Fruit fly (Drosophila melanogaster) whole organism, pupa: ENCODE results near the gene Noa36.

ENCODE experiments used
- CG10348 ChIP-seq: fragments of 200-800 bp; sonication (Bioruptor generic); IDR thresholded peaks from 2 replicates; pipeline ENCODE4 v1.3.6; 2022; ENCODE audit warnings: missing biosample characterization, missing genetic modification characterization
- CG12605 ChIP-seq: fragments of 200-800 bp; sonication (Bioruptor generic); IDR thresholded peaks from 2 replicates; pipeline ENCODE4 v1.3.6; 2022; ENCODE audit warnings: missing biosample characterization, missing genetic modification characterization
- CG13204 ChIP-seq: fragments of 200-800 bp; sonication (Bioruptor generic); optimal IDR thresholded peaks from 2 replicates; lab custom pipeline; 2018; ENCODE audit warnings: missing biosample characterization, mild to moderate bottlenecking, missing genetic modification characterization, moderate library complexity
- CG14655 ChIP-seq: fragments of 200-800 bp; sonication (Bioruptor generic); optimal IDR thresholded peaks from 3 replicates; lab custom pipeline; 2017; ENCODE audit warnings: mild to moderate bottlenecking, missing biosample characterization, missing genetic modification reagents, missing genetic modification characterization
- CG15710 ChIP-seq: fragments of 200-800 bp; sonication (Bioruptor generic); optimal IDR thresholded peaks from 2 replicates; lab custom pipeline; 2018; ENCODE audit warnings: missing biosample characterization, mild to moderate bottlenecking, missing genetic modification characterization, moderate library complexity
- CG17806 ChIP-seq: fragments of 200-800 bp; sonication (Bioruptor generic); optimal IDR thresholded peaks from 2 replicates; lab custom pipeline; 2018; ENCODE audit warnings: missing biosample characterization, mild to moderate bottlenecking, missing genetic modification characterization, moderate library complexity
- CG32121 ChIP-seq: fragments of 200-800 bp; sonication (Bioruptor generic); IDR thresholded peaks from 2 replicates; pipeline ENCODE4 v1.3.6; 2022; ENCODE audit warnings: missing biosample characterization, missing genetic modification characterization
- CG34367 ChIP-seq: fragments of 200-800 bp; sonication (Bioruptor generic); optimal IDR thresholded peaks from 2 replicates; lab custom pipeline; 2018; ENCODE audit warnings: missing biosample characterization, mild to moderate bottlenecking, missing genetic modification characterization
- CG4496 ChIP-seq: fragments of 200-800 bp; sonication (Bioruptor generic); IDR thresholded peaks from 3 replicates; pipeline ENCODE4 v1.3.6; 2022; ENCODE audit warnings: missing biosample characterization, missing genetic modification characterization
- CG8159 ChIP-seq: fragments of 200-800 bp; sonication (Bioruptor generic); optimal IDR thresholded peaks from 3 replicates; lab custom pipeline; 2018; ENCODE audit warnings: missing biosample characterization, mild to moderate bottlenecking, missing genetic modification characterization, moderate library complexity
- CG8301 ChIP-seq: fragments of 200-800 bp; sonication (Bioruptor generic); optimal IDR thresholded peaks from 2 replicates; lab custom pipeline; 2018; ENCODE audit warnings: missing biosample characterization, mild to moderate bottlenecking, missing genetic modification characterization
- CG9948 ChIP-seq: fragments of 200-800 bp; sonication (Bioruptor generic); optimal IDR thresholded peaks from 2 replicates; lab custom pipeline; 2018; ENCODE audit warnings: missing biosample characterization, mild to moderate bottlenecking, missing genetic modification characterization, moderate library complexity
- D1 ChIP-seq: fragments of 200-800 bp; sonication (Bioruptor generic); optimal IDR thresholded peaks from 2 replicates; lab custom pipeline; 2018; ENCODE audit warnings: missing biosample characterization, mild to moderate bottlenecking, missing genetic modification characterization, moderate library complexity
- EcR ChIP-seq: fragments of 200-800 bp; sonication (Bioruptor generic); optimal IDR thresholded peaks from 3 replicates; lab custom pipeline; 2019; ENCODE audit warnings: missing biosample characterization, missing genetic modification characterization, mild to moderate bottlenecking, moderate library complexity, missing genetic modification reagents
- Ets98B ChIP-seq: fragments of 200-800 bp; sonication (Bioruptor generic); IDR thresholded peaks from 2 replicates; pipeline ENCODE4 v1.3.6; 2022; ENCODE audit warnings: missing biosample characterization, missing genetic modification characterization
- Pif1A ChIP-seq: fragments of 200-800 bp; sonication (Bioruptor generic); optimal IDR thresholded peaks from 3 replicates; lab custom pipeline; 2016; ENCODE audit warnings: missing biosample characterization, missing genetic modification characterization
- Pif1B ChIP-seq: fragments of 200-800 bp; sonication (Bioruptor generic); optimal IDR thresholded peaks from 3 replicates; lab custom pipeline; 2016; ENCODE audit warnings: missing biosample characterization, missing genetic modification characterization
- Snoo ChIP-seq: fragments of 200-800 bp; sonication (Bioruptor generic); optimal IDR thresholded peaks from 3 replicates; lab custom pipeline; 2017; ENCODE audit warnings: missing biosample characterization, mild to moderate bottlenecking, missing genetic modification characterization, inconsistent platforms
- fd96Ca ChIP-seq: fragments of 200-800 bp; sonication (Bioruptor generic); IDR thresholded peaks from 3 replicates; pipeline ENCODE4 v1.3.6; 2022; ENCODE audit warnings: missing biosample characterization, missing genetic modification characterization
- gl ChIP-seq: fragments of 200-800 bp; sonication (Bioruptor generic); optimal IDR thresholded peaks from 2 replicates; lab custom pipeline; 2018; ENCODE audit warnings: missing biosample characterization, mild to moderate bottlenecking, missing genetic modification characterization
- rn ChIP-seq: fragments of 200-800 bp; sonication (Bioruptor generic); IDR thresholded peaks from 2 replicates; pipeline ENCODE4 v1.3.6; 2022; ENCODE audit warnings: missing biosample characterization, missing genetic modification characterization

Gene Noa36

dm6 chr3R:28597527-28597926, 1.6 kb downstream of the Noa36 start:
- TF ChIP-seq CG8301 (tag; lab: Kevin White, UChicago) (no peak), CG13204 (GFP tag; lab: Kevin White, UChicago) (no peak), CG17806 (tag; lab: Kevin White, UChicago) (no peak), gl (tag; lab: Kevin White, UChicago) (no peak), CG32121 (no peak), Snoo (no peak)
- TF ChIP-seq, all 21 proteins: peak for 0

- TF ChIP-seq CG8159 (no peak), Pif1A (GFP tag; lab: Kevin White, UChicago) (no peak), CG17806 (tag; lab: Kevin White, UChicago) (no peak), CG15710 (tag; lab: Kevin White, UChicago) (no peak), EcR (GFP tag; lab: Kevin White, UChicago) (no peak), gl (tag; lab: Kevin White, UChicago) (no peak), Snoo (no peak), fd96Ca (GFP tag; lab: Robert Waterston, UW) (no peak), rn (GFP tag; lab: Robert Waterston, UW) (no peak), CG32121 (no peak), CG12605 (GFP tag; lab: Robert Waterston, UW) (no peak), D1 (tag; lab: Kevin White, UChicago) (no peak), CG9948 (tag; lab: Kevin White, UChicago) (no peak), Pif1B (GFP tag; lab: Kevin White, UChicago) (no peak), CG8301 (tag; lab: Kevin White, UChicago) (no peak), CG10348 (GFP tag; lab: Robert Waterston, UW) (no peak), CG34367 (no peak)
These were observed 2.7 kb downstream of the Noa36 start for dm6 chr3R:28596357-28596756.

- TF ChIP-seq fd96Ca (GFP tag; lab: Robert Waterston, UW) (no peak), EcR (GFP tag; lab: Kevin White, UChicago) (no peak), CG9948 (tag; lab: Kevin White, UChicago) (no peak), D1 (tag; lab: Kevin White, UChicago) (no peak), CG8301 (tag; lab: Kevin White, UChicago) (no peak), CG15710 (tag; lab: Kevin White, UChicago) (no peak), CG17806 (tag; lab: Kevin White, UChicago) (no peak), gl (tag; lab: Kevin White, UChicago) (no peak), CG12605 (GFP tag; lab: Robert Waterston, UW) (no peak), CG14655 (GFP tag; lab: Kevin White, UChicago) (no peak)
These were observed 3.2 kb downstream of the Noa36 start for dm6 chr3R:28595855-28596254.

DNA sequence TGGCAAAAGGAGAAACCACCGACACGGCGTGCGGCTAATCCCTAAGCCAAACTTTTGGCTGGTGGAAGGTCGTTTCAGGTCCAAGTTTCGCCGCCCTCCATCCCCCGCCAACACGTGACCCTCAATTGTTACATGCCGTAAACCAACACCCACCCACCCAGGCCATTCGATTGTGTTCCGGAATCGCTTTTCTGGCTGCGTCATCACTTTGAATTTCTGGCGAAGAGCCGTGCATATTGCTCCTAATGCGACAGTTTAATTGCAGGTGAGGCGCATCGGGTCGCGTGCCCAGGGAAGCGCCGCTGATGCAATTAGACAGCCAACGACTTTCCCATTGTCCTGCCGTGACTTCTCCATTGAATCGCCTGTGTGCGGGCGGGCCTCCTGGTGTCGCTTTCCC, 4.2 kb downstream of the Noa36 start:
- no peak for TF ChIP-seq CG14655 (GFP tag; lab: Kevin White, UChicago)
- no peak for TF ChIP-seq CG15710 (tag; lab: Kevin White, UChicago)

dm6 chr3R:28590462-28590861, 8.6 kb downstream of the Noa36 start:
- TF ChIP-seq CG8159 (no peak), CG4496 (no peak), fd96Ca (GFP tag; lab: Robert Waterston, UW) (no peak), CG13204 (GFP tag; lab: Kevin White, UChicago) (no peak), CG12605 (GFP tag; lab: Robert Waterston, UW) (no peak), rn (GFP tag; lab: Robert Waterston, UW) (no peak), CG17806 (tag; lab: Kevin White, UChicago) (no peak), CG32121 (no peak)
- TF ChIP-seq, all 21 proteins: peak for 0

dm6 chr3R:28588395-28589050, 10.6 kb downstream of the Noa36 start:
- no peak for TF ChIP-seq CG34367
- TF ChIP-seq CG9948 (tag; lab: Kevin White, UChicago), result no peak
- no peak for TF ChIP-seq Pif1A (GFP tag; lab: Kevin White, UChicago)
- TF ChIP-seq CG8301 (tag; lab: Kevin White, UChicago), result no peak
- no peak for TF ChIP-seq D1 (tag; lab: Kevin White, UChicago)
- no peak for TF ChIP-seq CG14655 (GFP tag; lab: Kevin White, UChicago)
- no peak for TF ChIP-seq CG10348 (GFP tag; lab: Robert Waterston, UW)

DNA sequence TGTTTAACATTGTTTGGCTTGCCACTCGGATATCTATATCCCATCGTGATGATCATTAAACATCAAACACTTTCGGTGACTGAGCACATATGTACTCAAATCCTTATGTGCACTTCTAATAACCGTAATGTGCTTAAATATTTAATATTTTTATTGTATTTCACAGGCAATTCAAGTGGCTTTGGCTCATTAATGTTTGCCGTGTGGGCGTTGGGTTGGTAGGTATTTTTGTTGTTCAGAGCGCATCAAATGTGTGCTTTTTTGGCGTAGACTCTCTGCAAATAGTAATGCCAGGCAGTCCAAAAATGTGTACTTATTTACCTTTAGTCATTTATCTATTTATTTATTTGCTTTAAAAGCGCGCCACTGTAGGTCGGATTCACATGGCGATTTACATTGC, 12.1 kb downstream of the Noa36 start:
- TF ChIP-seq Pif1B (GFP tag; lab: Kevin White, UChicago) (no peak), CG14655 (GFP tag; lab: Kevin White, UChicago) (no peak), CG13204 (GFP tag; lab: Kevin White, UChicago) (no peak), rn (GFP tag; lab: Robert Waterston, UW) (no peak), Ets98B (GFP tag; lab: Robert Waterston, UW) (no peak), CG12605 (GFP tag; lab: Robert Waterston, UW) (no peak), CG32121 (no peak), CG8159 (no peak), D1 (tag; lab: Kevin White, UChicago) (no peak), CG9948 (tag; lab: Kevin White, UChicago) (no peak), CG17806 (tag; lab: Kevin White, UChicago) (no peak), CG15710 (tag; lab: Kevin White, UChicago) (no peak), Pif1A (GFP tag; lab: Kevin White, UChicago) (no peak), CG10348 (GFP tag; lab: Robert Waterston, UW) (no peak), CG4496 (no peak), gl (tag; lab: Kevin White, UChicago) (no peak)
- TF ChIP-seq, all 21 proteins: peak for 0
